Fruit fly (Drosophila melanogaster): Measurements from ENCODE around the gene Cbs.

Gene Cbs

DNA sequence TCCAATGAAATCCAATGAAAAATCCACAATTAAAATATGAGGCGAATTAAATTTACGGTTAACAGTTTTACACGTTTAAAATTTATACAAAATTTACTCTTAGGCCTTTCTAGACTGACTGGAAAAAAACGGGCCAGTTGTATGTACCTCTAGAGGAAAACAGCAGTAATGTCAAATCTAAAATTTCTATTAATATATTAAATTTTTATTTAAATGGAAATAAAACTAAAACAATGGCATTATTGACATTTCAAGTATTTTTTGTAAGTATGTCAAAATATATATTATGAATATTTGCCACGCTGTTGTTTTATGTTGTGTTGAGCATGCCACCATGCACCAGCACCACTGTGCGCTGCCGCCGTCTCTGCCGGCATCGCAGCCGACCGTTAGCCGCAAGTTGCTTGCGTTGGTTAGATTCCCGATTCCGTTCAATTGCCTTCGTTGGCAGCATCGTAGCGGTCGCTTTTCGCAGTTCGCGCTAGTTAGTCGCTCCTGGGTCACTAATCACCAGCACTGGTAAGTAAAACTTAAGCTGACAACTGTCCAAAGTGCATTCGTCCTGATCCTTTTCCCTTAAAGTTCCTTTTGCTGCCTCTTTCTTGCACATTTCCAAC is at the start of gene Cbs (continued):
- TF ChIP-seq knrl (GFP tag; IDR thresholded peaks at IDR 0.05; ENCODE audit: partially characterized antibody) (no peak), CG4820 (GFP tag; optimal IDR thresholded peaks at IDR 0.05) (peak; percentile 50), Dref (GFP tag; IDR thresholded peaks at IDR 0.05) (no peak), sima (GFP tag; optimal IDR thresholded peaks at IDR 0.05) (no peak), CG4617 (GFP tag; optimal IDR thresholded peaks at IDR 0.05; ENCODE audit: borderline replicate concordance) (no peak), Lhr (GFP tag; optimal IDR thresholded peaks at IDR 0.05) (no peak), lola (GFP tag; optimal IDR thresholded peaks at IDR 0.05) (peak in 1 of 3 experiments; percentile 68), dm (GFP tag; optimal IDR thresholded peaks at IDR 0.05) (no peak), croc (GFP tag; conservative IDR thresholded peaks at IDR 0.05) (peak; percentile 25; the same call in 2 of the 3 replicates), CG14710 (tag; optimal IDR thresholded peaks at IDR 0.05) (peak; percentile 49), Med (GFP tag) (peak; percentile 67), CG12769 (tag; optimal IDR thresholded peaks at IDR 0.05) (peak; percentile 54), chn (GFP tag; optimal IDR thresholded peaks at IDR 0.05) (peak; percentile 44), CG13894 (tag; optimal IDR thresholded peaks at IDR 0.05) (no peak), seq (GFP tag; IDR thresholded peaks at IDR 0.05) (0 out of 2 replicates have a peak, but pooled peaks have one; percentile 42), wek (GFP tag; optimal IDR thresholded peaks at IDR 0.05) (no peak), phol (tag; optimal IDR thresholded peaks at IDR 0.05) (peak; percentile 50), az2 (GFP tag; optimal IDR thresholded peaks at IDR 0.05) (peak; percentile 56), CG2129 (GFP tag; IDR thresholded peaks at IDR 0.05; ENCODE audit: partially characterized antibody) (no peak), shn (GFP tag; optimal IDR thresholded peaks at IDR 0.05) (no peak), CG6689 (GFP tag; IDR thresholded peaks at IDR 0.05) (peak; percentile 75), CG8765 (GFP tag; IDR thresholded peaks at IDR 0.05) (peak; percentile 46; the same call in 1 of the 2 replicates), repo (GFP tag; optimal IDR thresholded peaks at IDR 0.05) (no peak), Trl (optimal IDR thresholded peaks at IDR 0.05) (no peak), Trl (GFP tag; optimal IDR thresholded peaks at IDR 0.05) (no peak), CG2712 (tag; optimal IDR thresholded peaks at IDR 0.05) (peak; percentile 49), ash1 (GFP tag; optimal IDR thresholded peaks at IDR 0.05) (no peak), gro (GFP tag; optimal IDR thresholded peaks at IDR 0.05) (no peak), CG14965 (GFP tag; optimal IDR thresholded peaks at IDR 0.05; ENCODE audit: borderline replicate concordance) (no peak), ind (GFP tag; optimal IDR thresholded peaks at IDR 0.05) (peak; percentile 56), E2f1 (GFP tag; IDR thresholded peaks at IDR 0.05) (peak; percentile 61), tx (GFP tag; optimal IDR thresholded peaks at IDR 0.05) (no peak), Bdp1 (GFP tag; optimal IDR thresholded peaks at IDR 0.05) (no peak), en (GFP tag; optimal IDR thresholded peaks at IDR 0.05) (no peak), dmrt99B (tag; optimal IDR thresholded peaks at IDR 0.05) (peak; percentile 79), TFAM (GFP tag; optimal IDR thresholded peaks at IDR 0.05) (no peak), Meics (GFP tag; optimal IDR thresholded peaks at IDR 0.05) (peak; percentile 81), hkb (optimal IDR thresholded peaks at IDR 0.05) (no peak), hkb (GFP tag; IDR thresholded peaks at IDR 0.05) (peak; percentile 66), CG15514 (GFP tag; optimal IDR thresholded peaks at IDR 0.05) (no peak), yki (optimal IDR thresholded peaks at IDR 0.05) (no peak), gfzf (GFP tag; optimal IDR thresholded peaks at IDR 0.05) (no peak), cad (GFP tag; optimal IDR thresholded peaks at IDR 0.05) (no peak), MESR4 (GFP tag; optimal IDR thresholded peaks at IDR 0.05) (no peak), Mes4 (GFP tag; optimal IDR thresholded peaks at IDR 0.05) (no peak), Dp (GFP tag; optimal IDR thresholded peaks at IDR 0.05) (no peak), pfk (GFP tag; optimal IDR thresholded peaks at IDR 0.05) (no peak), CG7357 (GFP tag; IDR thresholded peaks at IDR 0.05) (peak; percentile 61; the same call in 2 of the 3 replicates), CG4730 (GFP tag; IDR thresholded peaks at IDR 0.05) (peak; percentile 46; the same call in 1 of the 2 replicates), bab2 (GFP tag; optimal IDR thresholded peaks at IDR 0.05) (no peak), CG17612 (GFP tag; IDR thresholded peaks at IDR 0.05) (peak; percentile 61; the same call in 1 of the 2 replicates)

All from whole organism, embryonic.